Worm (Caenorhabditis elegans) whole organism, L4 larva: ENCODE measurements around the gene Y44A6C.2.
A peak's percentile ranks its signal among the peaks of the same experiment; 100 is the strongest.

Source experiments
- F37D6.2 ChIP-seq: sonication (generic microtip); optimal IDR thresholded peaks from 2 replicates; lab custom pipeline; 2016; ENCODE audit warnings: mild to moderate bottlenecking, missing genetic modification characterization, missing compliant biosample characterization
- aly-2 ChIP-seq: sonication (generic microtip); optimal IDR thresholded peaks from 2 replicates; lab custom pipeline; 2018; ENCODE audit warnings: missing biosample characterization, missing genetic modification characterization
- ceh-32 ChIP-seq: sonication (generic microtip); optimal IDR thresholded peaks from 2 replicates; lab custom pipeline; 2016; ENCODE audit warnings: mild to moderate bottlenecking, missing genetic modification characterization, missing compliant biosample characterization; ENCODE audit not compliant: poor library complexity
- ceh-82 ChIP-seq: sonication (generic microtip); optimal IDR thresholded peaks from 2 replicates; lab custom pipeline; 2017; ENCODE audit warnings: missing biosample characterization, missing genetic modification characterization
- daf-12 ChIP-seq: fragments of 150-350 bp; optimal IDR thresholded peaks from 2 replicates; lab custom pipeline; 2014; ENCODE audit warnings: missing biosample characterization, missing genetic modification reagents, missing genetic modification characterization
- daf-16 ChIP-seq, 3 experiments: sonication (generic microtip); optimal IDR thresholded peaks; 2 replicates each; lab custom pipeline; 2016 to 2017; ENCODE audit warnings: missing genetic modification characterization in 3 of 3, missing genetic modification reagents in 3 of 3, mild to moderate bottlenecking in 2 of 3, missing compliant biosample characterization in 2 of 3, missing biosample characterization in 1 of 3, moderate library complexity in 1 of 3
- dmd-8 ChIP-seq: fragments of 200-800 bp; sonication (Bioruptor generic); IDR thresholded peaks from 2 replicates; pipeline ENCODE4 v1.3.6; 2022; ENCODE audit warnings: missing genetic modification characterization, missing compliant biosample characterization
- duxl-1 ChIP-seq: sonication (generic microtip); optimal IDR thresholded peaks from 2 replicates; lab custom pipeline; 2016; ENCODE audit warnings: mild to moderate bottlenecking, missing genetic modification characterization, moderate library complexity, missing compliant biosample characterization; ENCODE audit not compliant: poor library complexity
- egl-43 ChIP-seq: fragments of 200-800 bp; sonication (Bioruptor generic); IDR thresholded peaks from 2 replicates; pipeline ENCODE4 v1.3.6; 2022; ENCODE audit warnings: missing genetic modification reagents, missing genetic modification characterization, missing compliant biosample characterization
- hlh-11 ChIP-seq: fragments of 200-800 bp; sonication (Bioruptor generic); optimal IDR thresholded peaks from 2 replicates; lab custom pipeline; 2018; ENCODE audit warnings: mild to moderate bottlenecking, missing genetic modification characterization, missing compliant biosample characterization
- hlh-30 ChIP-seq: sonication (generic microtip); optimal IDR thresholded peaks from 2 replicates; lab custom pipeline; 2017; ENCODE audit warnings: antibody characterized with exemption, mild to moderate bottlenecking, missing genetic modification characterization, missing compliant biosample characterization; ENCODE audit not compliant: insufficient read depth
- jun-1 ChIP-seq: fragments of 150-350 bp; optimal IDR thresholded peaks from 2 replicates; lab custom pipeline; 2014; ENCODE audit warnings: missing biosample characterization, missing genetic modification reagents, missing genetic modification characterization
- lin-29 ChIP-seq: fragments of 200-800 bp; sonication (Bioruptor generic); IDR thresholded peaks from 2 replicates; pipeline ENCODE4 v1.3.6; 2022; ENCODE audit warnings: missing genetic modification reagents, missing genetic modification characterization, missing compliant biosample characterization
- lin-38 ChIP-seq: fragments of 200-800 bp; sonication (Bioruptor generic); IDR thresholded peaks from 2 replicates; pipeline ENCODE4 v1.3.6; 2022; ENCODE audit warnings: missing genetic modification reagents, missing genetic modification characterization, missing compliant biosample characterization
- lir-3 ChIP-seq: sonication (generic microtip); optimal IDR thresholded peaks from 2 replicates; lab custom pipeline; 2016; ENCODE audit warnings: mild to moderate bottlenecking, missing genetic modification characterization, missing compliant biosample characterization
- madf-5 ChIP-seq, 2 experiments: fragments of 200-800 bp; sonication (Bioruptor generic); IDR thresholded peaks; 2 replicates each; pipeline ENCODE4 v1.3.6; 2022; ENCODE audit warnings: missing compliant biosample characterization in 2 of 2, missing genetic modification characterization in 2 of 2
- mdl-1 ChIP-seq, 2 experiments: fragments of 150-350 bp in 1 of 2; sonication (generic microtip) in 1 of 2; optimal IDR thresholded peaks; 2 replicates each; lab custom pipeline; 2014 to 2017; ENCODE audit warnings: missing biosample characterization in 2 of 2, missing genetic modification characterization in 2 of 2
- mxl-2 ChIP-seq: fragments of 200-800 bp; sonication (Bioruptor generic); conservative IDR thresholded peaks from 2 replicates; pipeline ENCODE4 v1.3.6; 2022; ENCODE audit warnings: missing genetic modification reagents, missing genetic modification characterization, missing compliant biosample characterization
- mxl-3 ChIP-seq: fragments of 200-800 bp; sonication (Bioruptor generic); optimal IDR thresholded peaks from 2 replicates; lab custom pipeline; 2018; ENCODE audit warnings: mild to moderate bottlenecking, missing genetic modification characterization, missing compliant biosample characterization
- nhr-10 ChIP-seq: fragments of 150-350 bp; optimal IDR thresholded peaks from 2 replicates; lab custom pipeline; 2014; ENCODE audit warnings: missing biosample characterization, missing genetic modification characterization
- nhr-28 ChIP-seq: fragments of 150-350 bp; optimal IDR thresholded peaks from 2 replicates; lab custom pipeline; 2014; ENCODE audit warnings: missing biosample characterization, missing genetic modification characterization
- pqm-1 ChIP-seq: sonication (generic microtip); optimal IDR thresholded peaks from 2 replicates; lab custom pipeline; 2017; ENCODE audit warnings: missing biosample characterization, missing genetic modification characterization
- saeg-2 ChIP-seq: fragments of 200-800 bp; sonication (Bioruptor generic); IDR thresholded peaks from 2 replicates; pipeline ENCODE4 v1.3.6; 2022; ENCODE audit warnings: missing genetic modification reagents, missing genetic modification characterization, missing compliant biosample characterization
- spr-3 ChIP-seq: fragments of 200-800 bp; sonication (Bioruptor generic); optimal IDR thresholded peaks from 2 replicates; lab custom pipeline; 2018; ENCODE audit warnings: mild to moderate bottlenecking, missing genetic modification characterization, missing compliant biosample characterization
- unc-130 ChIP-seq: sonication (generic microtip); optimal IDR thresholded peaks from 2 replicates; lab custom pipeline; 2016; ENCODE audit warnings: missing genetic modification reagents, missing genetic modification characterization, missing compliant biosample characterization
- unc-62 ChIP-seq, 3 experiments: fragments of 150-350 bp in 1 of 3; sonication (generic microtip); optimal IDR thresholded peaks in 2 of 3; peaks in 1 of 3; 1 replicate in 1 of 3; 2 replicates in 2 of 3; lab custom pipeline; 2014 to 2017; ENCODE audit warnings: missing biosample characterization in 3 of 3, missing genetic modification characterization in 3 of 3, missing genetic modification reagents in 3 of 3, missing genotype in 1 of 3
- zip-2 ChIP-seq: fragments of 150-350 bp; optimal IDR thresholded peaks from 2 replicates; lab custom pipeline; 2014; ENCODE audit warnings: missing biosample characterization, missing genetic modification characterization

Y44A6C.2 gene

ce11 chrV:20770846-20771245, 48.8 kb downstream of the Y44A6C.2 start (continued):
- TF ChIP-seq duxl-1 (tag; lab: Kevin White, UChicago) (no peak), dmd-8 (no peak), mdl-1 (tag; optimal IDR thresholded peaks at IDR 0.05; lab: Kevin White, UChicago) (no peak), ceh-82 (no peak), hlh-11 (tag; lab: Kevin White, UChicago) (peak; percentile 56), mxl-3 (no peak), madf-5 (GFP tag; IDR thresholded peaks at IDR 0.05; lab: Robert Waterston, UW) (no peak), hlh-30 (tag; lab: Kevin White, UChicago) (peak; percentile 13), F37D6.2 (no peak), jun-1 (tag; lab: Kevin White, UChicago) (no peak), egl-43 (GFP tag; lab: Robert Waterston, UW) (no peak), daf-12 (no peak), spr-3 (GFP tag; lab: Kevin White, UChicago) (no peak), zip-2 (tag; lab: Kevin White, UChicago) (no peak), lin-29 (GFP tag; lab: Robert Waterston, UW) (no peak), unc-130 (no peak), pqm-1 (tag; lab: Kevin White, UChicago) (peak; percentile 69), nhr-10 (tag; lab: Kevin White, UChicago) (no peak), lir-3 (no peak), mxl-2 (GFP tag; lab: Robert Waterston, UW) (no peak), lin-38 (no peak), nhr-28 (tag; lab: Kevin White, UChicago) (peak; percentile 67), ceh-32 (tag; lab: Kevin White, UChicago) (no peak), aly-2 (tag; lab: Kevin White, UChicago) (no peak), daf-16 (GFP tag; optimal IDR thresholded peaks at IDR 0.05; lab: Kevin White, UChicago) (no peak), daf-16 (tag; optimal IDR thresholded peaks at IDR 0.05; lab: Kevin White, UChicago) (peak; percentile 70)

- TF ChIP-seq unc-62 (GFP tag; optimal IDR thresholded peaks at IDR 0.05 in 1 of 2; lab: Kevin White, UChicago): peak in 1 of 2 experiments; percentile 69
- no peak for TF ChIP-seq unc-62 (tag; optimal IDR thresholded peaks at IDR 0.05; lab: Kevin White, UChicago)
- no peak for TF ChIP-seq saeg-2 (GFP tag; lab: Robert Waterston, UW)
Measured at ce11 chrV:20771702-20772101, 49.7 kb downstream of the Y44A6C.2 start.
